Worm (Caenorhabditis elegans) whole organism, young adult: ENCODE results near the gene F54H12.5.

ENCODE experiments used
- B0019.2 ChIP-seq: fragments of 200-800 bp; sonication (Bioruptor generic); conservative IDR thresholded peaks from 2 replicates; pipeline ENCODE4 v1.3.6; 2022; ENCODE audit warnings: missing genetic modification reagents, missing genetic modification characterization, missing compliant biosample characterization
- B0261.1 ChIP-seq: sonication (generic microtip); optimal IDR thresholded peaks from 2 replicates; lab custom pipeline; 2016; ENCODE audit warnings: mild to moderate bottlenecking, missing genetic modification characterization, moderate library complexity, missing compliant biosample characterization
- F22D6.2 ChIP-seq: sonication (generic microtip); optimal IDR thresholded peaks from 2 replicates; lab custom pipeline; 2016; ENCODE audit warnings: mild to moderate bottlenecking, missing genetic modification characterization, missing compliant biosample characterization
- F37B4.10 ChIP-seq: fragments of 200-800 bp; sonication (Bioruptor generic); IDR thresholded peaks from 2 replicates; pipeline ENCODE4 v1.3.6; 2022; ENCODE audit warnings: missing genetic modification characterization, missing compliant biosample characterization
- F49E8.2 ChIP-seq: sonication (generic microtip); optimal IDR thresholded peaks from 3 replicates; lab custom pipeline; 2017; ENCODE audit warnings: missing genetic modification characterization, mild to moderate bottlenecking, missing compliant biosample characterization, antibody characterized with exemption, moderate library complexity; ENCODE audit not compliant: insufficient read depth
- F52B5.7 ChIP-seq: sonication (generic microtip); optimal IDR thresholded peaks from 2 replicates; lab custom pipeline; 2016; ENCODE audit warnings: mild to moderate bottlenecking, missing genetic modification characterization, missing compliant biosample characterization
- K11D2.4 ChIP-seq: fragments of 200-800 bp; sonication (Bioruptor generic); IDR thresholded peaks from 2 replicates; pipeline ENCODE4 v1.3.6; 2022; ENCODE audit warnings: missing genetic modification reagents, missing genetic modification characterization, missing compliant biosample characterization
- K12H6.12 ChIP-seq: fragments of 200-800 bp; sonication (Bioruptor generic); optimal IDR thresholded peaks from 2 replicates; lab custom pipeline; 2018; ENCODE audit warnings: mild to moderate bottlenecking, missing genetic modification characterization, missing compliant biosample characterization
- T26A5.8 ChIP-seq: sonication (generic microtip); optimal IDR thresholded peaks from 2 replicates; lab custom pipeline; 2016; ENCODE audit warnings: missing genetic modification characterization, missing compliant biosample characterization
- Y79H2A.3 ChIP-seq: fragments of 200-800 bp; sonication (Bioruptor generic); conservative IDR thresholded peaks from 2 replicates; pipeline ENCODE4 v1.3.6; 2022; ENCODE audit warnings: missing genetic modification reagents, missing genetic modification characterization, missing compliant biosample characterization
- ZK185.1 ChIP-seq: sonication (generic microtip); optimal IDR thresholded peaks from 2 replicates; lab custom pipeline; 2016; ENCODE audit warnings: mild to moderate bottlenecking, missing genetic modification characterization, missing compliant biosample characterization; ENCODE audit not compliant: poor library complexity, severe bottlenecking
- atf-7 ChIP-seq: sonication (generic microtip); optimal IDR thresholded peaks from 2 replicates; lab custom pipeline; 2017; ENCODE audit warnings: mild to moderate bottlenecking, missing genetic modification characterization, missing compliant biosample characterization
- attf-5 ChIP-seq: fragments of 200-800 bp; sonication (Bioruptor generic); optimal IDR thresholded peaks from 2 replicates; lab custom pipeline; 2018; ENCODE audit warnings: mild to moderate bottlenecking, missing genetic modification characterization, missing compliant biosample characterization
- ceh-40 ChIP-seq: fragments of 200-800 bp; sonication (Bioruptor generic); IDR thresholded peaks from 2 replicates; pipeline ENCODE4 v1.3.6; 2022; ENCODE audit warnings: missing genetic modification characterization, missing compliant biosample characterization
- egl-18 ChIP-seq: fragments of 200-800 bp; sonication (Bioruptor generic); IDR thresholded peaks from 2 replicates; pipeline ENCODE4 v1.3.6; 2022; ENCODE audit warnings: missing genetic modification reagents, missing genetic modification characterization, missing compliant biosample characterization
- egrh-3 ChIP-seq: fragments of 200-800 bp; sonication (Bioruptor generic); IDR thresholded peaks from 2 replicates; pipeline ENCODE4 v1.3.6; 2022; ENCODE audit warnings: missing genetic modification reagents, missing genetic modification characterization, missing compliant biosample characterization
- gei-17 ChIP-seq: fragments of 200-800 bp; sonication (Bioruptor generic); optimal IDR thresholded peaks from 2 replicates; lab custom pipeline; 2018; ENCODE audit warnings: mild to moderate bottlenecking, missing genetic modification characterization, missing compliant biosample characterization
- hlh-26 ChIP-seq: fragments of 200-800 bp; sonication (Bioruptor generic); conservative IDR thresholded peaks from 2 replicates; pipeline ENCODE4 v1.3.6; 2022; ENCODE audit warnings: missing genetic modification reagents, missing genetic modification characterization, missing compliant biosample characterization
- hmg-1.2 ChIP-seq: fragments of 200-800 bp; sonication (Bioruptor generic); IDR thresholded peaks from 2 replicates; pipeline ENCODE4 v1.3.6; 2022; ENCODE audit warnings: missing genetic modification reagents, missing genetic modification characterization, missing compliant biosample characterization
- lag-1 ChIP-seq: fragments of 200-800 bp; sonication (Bioruptor generic); IDR thresholded peaks from 2 replicates; pipeline ENCODE4 v1.3.6; 2022; ENCODE audit warnings: missing genetic modification reagents, missing genetic modification characterization, missing compliant biosample characterization
- let-526 ChIP-seq: fragments of 200-800 bp; sonication (Bioruptor generic); IDR thresholded peaks from 2 replicates; pipeline ENCODE4 v1.3.6; 2022; ENCODE audit warnings: missing genetic modification reagents, missing genetic modification characterization, missing compliant biosample characterization
- lin-40 ChIP-seq: sonication (generic microtip); optimal IDR thresholded peaks from 2 replicates; lab custom pipeline; 2016; ENCODE audit warnings: missing genetic modification characterization, mild to moderate bottlenecking, missing compliant biosample characterization, missing genotype, missing genetic modification reagents
- madf-6 ChIP-seq: fragments of 200-800 bp; sonication (Bioruptor generic); IDR thresholded peaks from 2 replicates; pipeline ENCODE4 v1.3.6; 2022; ENCODE audit warnings: missing genetic modification reagents, missing genetic modification characterization, missing compliant biosample characterization
- mxl-1 ChIP-seq: sonication (generic microtip); optimal IDR thresholded peaks from 2 replicates; lab custom pipeline; 2016; ENCODE audit warnings: missing genetic modification characterization, missing compliant biosample characterization
- nfya-1 ChIP-seq: sonication (generic microtip); optimal IDR thresholded peaks from 2 replicates; lab custom pipeline; 2017; ENCODE audit warnings: antibody characterized with exemption, missing compliant biosample characterization, missing genetic modification characterization, borderline replicate concordance; ENCODE audit not compliant: insufficient read depth
- nhr-80 ChIP-seq: sonication (generic microtip); optimal IDR thresholded peaks from 2 replicates; lab custom pipeline; 2016; ENCODE audit warnings: missing genetic modification characterization, missing compliant biosample characterization
- pbrm-1 ChIP-seq: fragments of 200-800 bp; sonication (Bioruptor generic); IDR thresholded peaks from 2 replicates; pipeline ENCODE4 v1.3.6; 2022; ENCODE audit warnings: missing genetic modification reagents, missing genetic modification characterization, missing compliant biosample characterization
- pha-4 ChIP-seq: fragments of 150-350 bp; sonication (generic microtip); optimal IDR thresholded peaks from 2 replicates; lab custom pipeline; 2014; ENCODE audit warnings: missing biosample characterization, missing genetic modification reagents, missing genetic modification characterization
- rcor-1 ChIP-seq: fragments of 200-800 bp; sonication (Bioruptor generic); IDR thresholded peaks from 2 replicates; pipeline ENCODE4 v1.3.6; 2022; ENCODE audit warnings: missing genetic modification reagents, missing genetic modification characterization, missing compliant biosample characterization
- snpc-3.4 ChIP-seq: sonication (generic microtip); optimal IDR thresholded peaks from 2 replicates; lab custom pipeline; 2017; ENCODE audit warnings: missing genetic modification characterization, mild to moderate bottlenecking, missing compliant biosample characterization, antibody characterized with exemption, moderate library complexity, missing genotype, missing genetic modification reagents
- somi-1 ChIP-seq: fragments of 200-800 bp; sonication (Bioruptor generic); optimal IDR thresholded peaks from 2 replicates; lab custom pipeline; 2018; ENCODE audit warnings: mild to moderate bottlenecking, missing genetic modification characterization, missing compliant biosample characterization
- sptf-2 ChIP-seq: fragments of 200-800 bp; sonication (Bioruptor generic); optimal IDR thresholded peaks from 2 replicates; lab custom pipeline; 2018; ENCODE audit warnings: mild to moderate bottlenecking, missing genetic modification characterization, missing compliant biosample characterization
- zfh-2 ChIP-seq: fragments of 200-800 bp; sonication (Bioruptor generic); conservative IDR thresholded peaks from 2 replicates; pipeline ENCODE4 v1.3.6; 2022; ENCODE audit warnings: missing genetic modification reagents, missing genetic modification characterization, missing compliant biosample characterization
- ztf-22 ChIP-seq: fragments of 200-800 bp; sonication (Bioruptor generic); optimal IDR thresholded peaks from 2 replicates; lab custom pipeline; 2018; ENCODE audit warnings: mild to moderate bottlenecking, missing genetic modification characterization, moderate library complexity, missing compliant biosample characterization
- ztf-6 ChIP-seq: fragments of 200-800 bp; sonication (Bioruptor generic); IDR thresholded peaks from 2 replicates; pipeline ENCODE4 v1.3.6; 2022; ENCODE audit warnings: missing genetic modification reagents, missing genetic modification characterization, missing compliant biosample characterization

Gene F54H12.5

ce11 chrIII:7981938-7982337, 10.0 kb upstream of the F54H12.5 start:
- TF ChIP-seq Y79H2A.3 (GFP tag; lab: Robert Waterston, UW) = no peak
- TF ChIP-seq ztf-6 (GFP tag; lab: Robert Waterston, UW) = 0 out of 2 replicates have a peak, but pooled peaks have one; percentile 16
- TF ChIP-seq egrh-3 = peak; percentile 8; the same call in 1 of the 2 replicates
- no peak for TF ChIP-seq lag-1 (GFP tag; lab: Robert Waterston, UW)
- peak; percentile 65 for TF ChIP-seq zfh-2

- TF ChIP-seq sptf-2 (GFP tag; lab: Kevin White, UChicago) (no peak), madf-6 (GFP tag; lab: Robert Waterston, UW) (peak; percentile 31; the same call in 1 of the 2 replicates), zfh-2 (peak; percentile 65), gei-17 (GFP tag; lab: Kevin White, UChicago) (no peak)
- TF ChIP-seq, all 124 proteins: peak for 2
Measured at ce11 chrIII:7981233-7981632, 9.3 kb upstream of the F54H12.5 start.

- TF ChIP-seq hlh-26 (GFP tag; lab: Robert Waterston, UW) = no peak
- TF ChIP-seq egl-18 (GFP tag; lab: Robert Waterston, UW) = no peak
- TF ChIP-seq F49E8.2 (tag; lab: Kevin White, UChicago) = no peak
- TF ChIP-seq gei-17 (GFP tag; lab: Kevin White, UChicago) = no peak
- TF ChIP-seq madf-6 (GFP tag; lab: Robert Waterston, UW) = no peak
- TF ChIP-seq rcor-1 (GFP tag; lab: Robert Waterston, UW) = no peak
- no peak for TF ChIP-seq F37B4.10 (GFP tag; lab: Robert Waterston, UW)
- no peak for TF ChIP-seq ztf-22
- TF ChIP-seq K11D2.4 (GFP tag; lab: Robert Waterston, UW) = no peak
- no peak for TF ChIP-seq sptf-2 (GFP tag; lab: Kevin White, UChicago)
- no peak for TF ChIP-seq somi-1
- no peak for TF ChIP-seq T26A5.8 (tag; lab: Kevin White, UChicago)
- TF ChIP-seq nfya-1 (tag; lab: Kevin White, UChicago) = no peak
- TF ChIP-seq B0019.2 (GFP tag; lab: Robert Waterston, UW) = no peak
- no peak for TF ChIP-seq F52B5.7
- no peak for TF ChIP-seq K12H6.12 (tag; lab: Kevin White, UChicago)
- TF ChIP-seq snpc-3.4 (tag; lab: Kevin White, UChicago) = no peak
- no peak for TF ChIP-seq ceh-40 (GFP tag; lab: Robert Waterston, UW)
Measured at ce11 chrIII:7979659-7980058, 7.7 kb upstream of the F54H12.5 start, which contains the start of gene clp-1. clp-1 (plus strand) TSS chrIII:7979959.

ce11 chrIII:7978723-7979122, 6.8 kb upstream of the F54H12.5 start:
- TF ChIP-seq F22D6.2 (no peak), ZK185.1 (peak; percentile 33), let-526 (GFP tag; lab: Robert Waterston, UW) (no peak), mxl-1 (tag; lab: Kevin White, UChicago) (no peak), lin-40 (tag; lab: Kevin White, UChicago) (peak; percentile 15), nhr-80 (peak; percentile 38), F37B4.10 (GFP tag; lab: Robert Waterston, UW) (no peak), pha-4 (tag; lab: Kevin White, UChicago) (peak; percentile 14), hmg-1.2 (peak; percentile 93), attf-5 (GFP tag; lab: Kevin White, UChicago) (peak; percentile 59), pbrm-1 (GFP tag; lab: Robert Waterston, UW) (peak; percentile 38), atf-7 (tag; lab: Kevin White, UChicago) (no peak), B0261.1 (tag; lab: Kevin White, UChicago) (peak; percentile 41)
